Worm (Caenorhabditis elegans) whole organism, L1 larva: ENCODE measurements around the gene his-41.

ENCODE experiments used
- aha-1 ChIP-seq: fragments of 150-350 bp; optimal IDR thresholded peaks from 2 replicates; lab custom pipeline; 2014; ENCODE audit warnings: missing biosample characterization, missing genetic modification characterization
- aly-2 ChIP-seq: fragments of 150-350 bp; optimal IDR thresholded peaks from 2 replicates; lab custom pipeline; 2014; ENCODE audit warnings: missing biosample characterization, missing genetic modification characterization
- ama-1 ChIP-seq: fragments of 150-350 bp; optimal IDR thresholded peaks from 2 replicates; lab custom pipeline; 2014
- ces-1 ChIP-seq: fragments of 150-350 bp; optimal IDR thresholded peaks from 2 replicates; lab custom pipeline; 2014; ENCODE audit warnings: missing biosample characterization, missing genetic modification reagents, missing genetic modification characterization
- dpl-1 ChIP-seq, 3 experiments: fragments of 150-350 bp in 2 of 3; sonication (generic microtip) in 1 of 3; optimal IDR thresholded peaks; 2 replicates each; lab custom pipeline; 2014 to 2017; ENCODE audit warnings: missing biosample characterization in 3 of 3, missing genetic modification characterization in 3 of 3, missing genetic modification reagents in 3 of 3
- fkh-8 ChIP-seq: sonication (generic microtip); optimal IDR thresholded peaks from 2 replicates; lab custom pipeline; 2016; ENCODE audit warnings: mild to moderate bottlenecking, missing genetic modification characterization, missing compliant biosample characterization
- grh-1 ChIP-seq: fragments of 200-800 bp; sonication (Bioruptor generic); IDR thresholded peaks from 2 replicates; pipeline ENCODE4 v1.3.6; 2022; ENCODE audit warnings: missing genetic modification reagents, missing genetic modification characterization, missing compliant biosample characterization
- lin-15B ChIP-seq: fragments of 150-350 bp; sonication (generic microtip); optimal IDR thresholded peaks from 3 replicates; lab custom pipeline; 2014; ENCODE audit warnings: missing biosample characterization, missing genetic modification characterization
- mdl-1 ChIP-seq, 2 experiments: fragments of 150-350 bp; optimal IDR thresholded peaks; 2 replicates each; lab custom pipeline; 2014 to 2017; ENCODE audit warnings: missing biosample characterization in 2 of 2, missing genetic modification characterization in 2 of 2, inconsistent platforms in 1 of 2
- nhr-12 ChIP-seq: sonication (generic microtip); optimal IDR thresholded peaks from 2 replicates; lab custom pipeline; 2017; ENCODE audit warnings: missing biosample characterization, missing genetic modification characterization
- nhr-237 ChIP-seq: fragments of 150-350 bp; optimal IDR thresholded peaks from 2 replicates; lab custom pipeline; 2014; ENCODE audit warnings: missing biosample characterization, missing genetic modification characterization
- zag-1 ChIP-seq: fragments of 150-350 bp; optimal IDR thresholded peaks from 2 replicates; lab custom pipeline; 2014; ENCODE audit warnings: missing biosample characterization, missing genetic modification characterization
- ztf-4 ChIP-seq: fragments of 150-350 bp; optimal IDR thresholded peaks from 2 replicates; lab custom pipeline; 2014; ENCODE audit warnings: missing biosample characterization, missing genetic modification characterization

ce11 chrV:9518832-9519231, 26.5 kb upstream of the his-41 start, which contains the start of gene C50F4.8:
- TF ChIP-seq aly-2 (tag; lab: Kevin White, UChicago) (no peak), nhr-237 (tag; lab: Kevin White, UChicago) (no peak), nhr-12 (tag; lab: Kevin White, UChicago) (no peak), zag-1 (no peak), ama-1 (no peak), fkh-8 (tag; lab: Kevin White, UChicago) (no peak), ces-1 (no peak), aha-1 (tag; lab: Kevin White, UChicago) (no peak), ztf-4 (tag; lab: Kevin White, UChicago) (no peak), grh-1 (no peak), dpl-1 (GFP tag; optimal IDR thresholded peaks at IDR 0.05; lab: Kevin White, UChicago) (no peak), lin-15B (tag; lab: Kevin White, UChicago) (no peak), mdl-1 (tag; optimal IDR thresholded peaks at IDR 0.05; lab: Kevin White, UChicago) (no peak)
